Worm (Caenorhabditis elegans): ENCODE results near the gene tbc-8.
A peak's percentile ranks its signal among the peaks of the same experiment; 100 is the strongest.

Gene tbc-8

ce11 chrIII:10333961-10334542 lies 30.7 kb upstream of the tbc-8 start, which contains the start of the genes jmjd-4 and mev-1 (continued):
- TF ChIP-seq lsy-2 (tag; optimal IDR thresholded peaks at IDR 0.05) (peak; percentile 90 to 93), hlh-17 (GFP tag; optimal IDR thresholded peaks at IDR 0.05; ENCODE audit: borderline replicate concordance) (no peak), fos-1 (tag; optimal IDR thresholded peaks at IDR 0.05) (peak; percentile 72), nhr-76 (tag; optimal IDR thresholded peaks at IDR 0.05) (no peak), skn-1 (tag; optimal IDR thresholded peaks at IDR 0.05) (peak; percentile 86), efl-1 (optimal IDR thresholded peaks at IDR 0.05) (peak; percentile 87 to 89), efl-1 (GFP tag; optimal IDR thresholded peaks at IDR 0.05 in 1 of 2) (peak; percentile 84 to 99), alr-1 (tag; optimal IDR thresholded peaks at IDR 0.05; ENCODE audit: borderline replicate concordance) (no peak), lin-14 (GFP tag; optimal IDR thresholded peaks at IDR 0.05) (peak; percentile 87), elt-3 (tag; optimal IDR thresholded peaks at IDR 0.05) (peak in 2 of 6 experiments; percentile 73 to 76), unc-86 (tag; optimal IDR thresholded peaks at IDR 0.05) (peak; percentile 87), ceh-8 (GFP tag; optimal IDR thresholded peaks at IDR 0.05) (peak; percentile 84), ztf-11 (tag; optimal IDR thresholded peaks at IDR 0.05) (peak in 1 of 2 experiments; percentile 69), nhr-47 (tag; optimal IDR thresholded peaks at IDR 0.05) (peak; percentile 94), lin-39 (tag; optimal IDR thresholded peaks at IDR 0.05) (peak; percentile 89), nhr-71 (tag; optimal IDR thresholded peaks at IDR 0.05) (peak; percentile 93), C04F5.9 (tag; optimal IDR thresholded peaks at IDR 0.05) (peak; percentile 65), zag-1 (tag; optimal IDR thresholded peaks at IDR 0.05) (no peak), ces-1 (GFP tag; optimal IDR thresholded peaks at IDR 0.05) (no peak), ceh-88 (GFP tag; IDR thresholded peaks at IDR 0.05) (peak; percentile 45; the same call in 1 of the 2 replicates), nhr-19 (GFP tag; conservative IDR thresholded peaks at IDR 0.05) (peak; percentile 89), lin-35 (GFP tag; optimal IDR thresholded peaks at IDR 0.05) (peak; percentile 86 to 92)

- TF ChIP-seq nhr-77 (tag; optimal IDR thresholded peaks at IDR 0.05) (no peak), blmp-1 (tag; optimal IDR thresholded peaks at IDR 0.05) (no peak), fkh-10 (GFP tag; optimal IDR thresholded peaks at IDR 0.05) (no peak), elt-2 (tag; optimal IDR thresholded peaks at IDR 0.05) (no peak), nhr-84 (tag; optimal IDR thresholded peaks at IDR 0.05) (no peak), mab-9 (GFP tag; IDR thresholded peaks at IDR 0.05) (no peak), ztf-4 (tag; optimal IDR thresholded peaks at IDR 0.05) (no peak), hlh-4 (tag; optimal IDR thresholded peaks at IDR 0.05) (no peak), nhr-237 (tag; optimal IDR thresholded peaks at IDR 0.05) (no peak), grh-1 (GFP tag; IDR thresholded peaks at IDR 0.05) (no peak), egl-27 (tag; optimal IDR thresholded peaks at IDR 0.05) (no peak)
Observed at ce11 chrIII:10335086-10335485, 29.7 kb upstream of the tbc-8 start, which contains the start of gene ced-9. TSS of gene ced-9 (plus strand) at chrIII:10335172.

- TF ChIP-seq aly-2 (tag; optimal IDR thresholded peaks at IDR 0.05) (no peak), nhr-28 (tag; optimal IDR thresholded peaks at IDR 0.05) (no peak), nhr-11 (tag; optimal IDR thresholded peaks at IDR 0.05) (no peak), nhr-19 (GFP tag; conservative IDR thresholded peaks at IDR 0.05) (no peak), ceh-8 (GFP tag; optimal IDR thresholded peaks at IDR 0.05) (no peak), zip-4 (GFP tag; optimal IDR thresholded peaks at IDR 0.05) (no peak), egl-27 (tag; optimal IDR thresholded peaks at IDR 0.05) (no peak), snu-23 (GFP tag; optimal IDR thresholded peaks at IDR 0.05) (no peak), nhr-77 (tag; optimal IDR thresholded peaks at IDR 0.05) (no peak), nhr-84 (tag; optimal IDR thresholded peaks at IDR 0.05) (no peak), ztf-4 (tag; optimal IDR thresholded peaks at IDR 0.05) (no peak), aha-1 (tag; optimal IDR thresholded peaks at IDR 0.05) (no peak), lin-13 (GFP tag; optimal IDR thresholded peaks at IDR 0.05) (no peak), grh-1 (GFP tag; IDR thresholded peaks at IDR 0.05) (no peak), blmp-1 (tag; optimal IDR thresholded peaks at IDR 0.05) (no peak), nhr-20 (tag; optimal IDR thresholded peaks at IDR 0.05) (no peak), pag-3 (tag; optimal IDR thresholded peaks at IDR 0.05; ENCODE audit: borderline replicate concordance, insufficient read depth) (no peak), elt-3 (tag; optimal IDR thresholded peaks at IDR 0.05) (no peak), ceh-63 (GFP tag; optimal IDR thresholded peaks at IDR 0.05) (no peak), skn-1 (tag; optimal IDR thresholded peaks at IDR 0.05) (no peak)
Observed at ce11 chrIII:10336109-10336508, 28.6 kb upstream of the tbc-8 start.

All from whole organism, L1 larva.